Worm (Caenorhabditis elegans): ENCODE data around the gene F10C2.5.

- TF ChIP-seq ztf-11 (tag; optimal IDR thresholded peaks at IDR 0.05) (no peak), ama-1 (optimal IDR thresholded peaks at IDR 0.05) (no peak), fos-1 (tag; optimal IDR thresholded peaks at IDR 0.05) (no peak), nhr-48 (tag; optimal IDR thresholded peaks at IDR 0.05) (no peak), ceh-82 (tag; optimal IDR thresholded peaks at IDR 0.05) (no peak), lin-15B (tag; optimal IDR thresholded peaks at IDR 0.05) (no peak)
These were observed 52.9 kb downstream of the F10C2.5 start, which contains the start of gene nhr-209 for ce11 chrV:12098123-12098522.
